Worm (Caenorhabditis elegans) whole organism, mixed stage, embryonic: ENCODE results near the gene perm-4.

Source experiments
- ceh-83 ChIP-seq: fragments of 200-800 bp; sonication (Bioruptor generic); optimal IDR thresholded peaks from 2 replicates; lab custom pipeline; 2018; ENCODE audit warnings: mild to moderate bottlenecking, missing genetic modification characterization, missing compliant biosample characterization
- elt-1 ChIP-seq: sonication (generic microtip); optimal IDR thresholded peaks from 2 replicates; lab custom pipeline; 2017; ENCODE audit warnings: missing genetic modification characterization, mild to moderate bottlenecking, missing compliant biosample characterization, antibody characterized with exemption, moderate library complexity, borderline replicate concordance; ENCODE audit not compliant: insufficient read depth
- flh-1 ChIP-seq: fragments of 200-800 bp; sonication (Bioruptor generic); optimal IDR thresholded peaks from 2 replicates; lab custom pipeline; 2018; ENCODE audit warnings: mild to moderate bottlenecking, missing genetic modification characterization, moderate library complexity, missing compliant biosample characterization
- nhr-237 ChIP-seq: fragments of 150-350 bp; optimal IDR thresholded peaks from 2 replicates; lab custom pipeline; 2014; ENCODE audit warnings: missing biosample characterization, missing genetic modification characterization

ce11 chrIV:1113638-1114037 is 11.3 kb downstream of the perm-4 start, which contains the start of gene srx-14:
- TF ChIP-seq elt-1 (tag; lab: Kevin White, UChicago) (no peak), ceh-83 (no peak), flh-1 (no peak), nhr-237 (tag; lab: Kevin White, UChicago) (no peak)
